Worm (Caenorhabditis elegans): ENCODE results near the gene egal-1.

DNA sequence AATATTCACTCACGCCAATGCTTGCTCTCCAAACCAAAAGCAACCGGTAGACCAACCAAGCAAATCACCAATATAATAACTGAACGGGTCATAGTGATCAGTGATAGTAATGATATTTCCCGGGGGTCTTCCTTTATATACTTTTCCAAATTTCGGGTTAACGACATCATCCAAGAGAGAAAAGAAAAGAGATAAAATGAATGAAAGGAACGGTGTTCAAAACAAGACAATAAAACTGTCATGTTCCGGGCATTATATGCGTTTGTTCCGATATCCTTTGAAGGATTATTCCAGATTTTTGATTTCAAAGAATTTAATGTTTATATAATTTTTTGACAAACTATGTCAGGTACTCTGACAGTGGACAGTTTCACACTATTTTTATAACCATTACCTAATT lies 42.6 kb downstream of the egal-1 start, which contains the start of gene C06E7.88:
- TF ChIP-seq hlh-4 (tag; optimal IDR thresholded peaks at IDR 0.05), result no peak
- TF ChIP-seq unc-62 (GFP tag; optimal IDR thresholded peaks at IDR 0.05), result no peak
- no peak for TF ChIP-seq skn-1 (tag; optimal IDR thresholded peaks at IDR 0.05)
- TF ChIP-seq nhr-20 (tag; optimal IDR thresholded peaks at IDR 0.05), result no peak
- TF ChIP-seq snu-23 (GFP tag; optimal IDR thresholded peaks at IDR 0.05), result no peak
- TF ChIP-seq lin-14 (GFP tag; optimal IDR thresholded peaks at IDR 0.05), result no peak
- no peak for TF ChIP-seq zag-1 (tag; optimal IDR thresholded peaks at IDR 0.05)
- no peak for TF ChIP-seq blmp-1 (tag; optimal IDR thresholded peaks at IDR 0.05)
- no peak for TF ChIP-seq nhr-237 (tag; optimal IDR thresholded peaks at IDR 0.05)
- TF ChIP-seq nhr-90 (tag; optimal IDR thresholded peaks at IDR 0.05; ENCODE audit: poor library complexity), result no peak
- TF ChIP-seq nhr-71 (tag; optimal IDR thresholded peaks at IDR 0.05), result no peak
- no peak for TF ChIP-seq snpc-4 (tag; optimal IDR thresholded peaks at IDR 0.05)
- no peak for TF ChIP-seq rnt-1 (tag; optimal IDR thresholded peaks at IDR 0.05)
- TF ChIP-seq fkh-10 (GFP tag; optimal IDR thresholded peaks at IDR 0.05), result no peak
